Worm (Caenorhabditis elegans) whole organism, L2 larva: ENCODE measurements around the gene F10G7.10.

ENCODE experiments used
- F13H6.1 ChIP-seq: sonication (generic microtip); optimal IDR thresholded peaks from 2 replicates; lab custom pipeline; 2016; ENCODE audit warnings: missing genetic modification characterization, missing compliant biosample characterization
- R02D3.7 ChIP-seq: fragments of 150-350 bp; optimal IDR thresholded peaks from 2 replicates; lab custom pipeline; 2014; ENCODE audit warnings: missing biosample characterization, missing genetic modification characterization
- Y55F3AM.14 ChIP-seq: fragments of 200-800 bp; sonication (Bioruptor generic); optimal IDR thresholded peaks from 2 replicates; lab custom pipeline; 2018; ENCODE audit warnings: mild to moderate bottlenecking, missing genetic modification characterization, missing compliant biosample characterization
- ZK546.5 ChIP-seq: sonication (generic microtip); optimal IDR thresholded peaks from 2 replicates; lab custom pipeline; 2017; ENCODE audit warnings: missing biosample characterization, missing genetic modification characterization
- alr-1 ChIP-seq: fragments of 150-350 bp; optimal IDR thresholded peaks from 2 replicates; lab custom pipeline; 2014; ENCODE audit warnings: missing biosample characterization, missing genetic modification characterization
- aly-2 ChIP-seq: fragments of 150-350 bp; optimal IDR thresholded peaks from 2 replicates; lab custom pipeline; 2014; ENCODE audit warnings: missing biosample characterization, missing genetic modification characterization
- ama-1 ChIP-seq: fragments of 150-350 bp; optimal IDR thresholded peaks from 2 replicates; lab custom pipeline; 2018; ENCODE audit warnings: inconsistent platforms
- blmp-1 ChIP-seq: sonication (generic microtip); optimal IDR thresholded peaks from 2 replicates; lab custom pipeline; 2017; ENCODE audit warnings: missing genetic modification characterization, mild to moderate bottlenecking, missing compliant biosample characterization, antibody characterized with exemption, moderate library complexity; ENCODE audit not compliant: insufficient read depth
- ceh-16 ChIP-seq: fragments of 150-350 bp; optimal IDR thresholded peaks from 2 replicates; lab custom pipeline; 2014; ENCODE audit warnings: missing biosample characterization, missing genetic modification characterization
- ceh-82 ChIP-seq: fragments of 150-350 bp; optimal IDR thresholded peaks from 2 replicates; lab custom pipeline; 2014; ENCODE audit warnings: missing biosample characterization, missing genetic modification characterization
- egl-27 ChIP-seq: sonication (generic microtip); optimal IDR thresholded peaks from 3 replicates; lab custom pipeline; 2017; ENCODE audit warnings: missing biosample characterization, missing genetic modification reagents, missing genetic modification characterization
- elt-1 ChIP-seq: fragments of 150-350 bp; optimal IDR thresholded peaks from 2 replicates; lab custom pipeline; 2014; ENCODE audit warnings: missing biosample characterization, missing genetic modification characterization
- elt-3 ChIP-seq: sonication (generic microtip); optimal IDR thresholded peaks from 2 replicates; lab custom pipeline; 2017; ENCODE audit warnings: missing biosample characterization, missing genetic modification characterization
- fos-1 ChIP-seq: fragments of 150-350 bp; optimal IDR thresholded peaks from 2 replicates; lab custom pipeline; 2014; ENCODE audit warnings: missing biosample characterization, missing genetic modification characterization
- gmeb-1 ChIP-seq: fragments of 150-350 bp; optimal IDR thresholded peaks from 2 replicates; lab custom pipeline; 2014; ENCODE audit warnings: missing biosample characterization, missing genetic modification characterization
- lin-13 ChIP-seq: fragments of 150-350 bp; optimal IDR thresholded peaks from 2 replicates; lab custom pipeline; 2014; ENCODE audit warnings: missing biosample characterization, missing genetic modification reagents, missing genetic modification characterization
- lin-39 ChIP-seq: fragments of 150-350 bp; optimal IDR thresholded peaks from 2 replicates; lab custom pipeline; 2014; ENCODE audit warnings: missing biosample characterization, missing genetic modification reagents, missing genetic modification characterization
- lsy-2 ChIP-seq, 2 experiments: fragments of 150-350 bp in 1 of 2; sonication (generic microtip) in 1 of 2; optimal IDR thresholded peaks; 2 replicates each; lab custom pipeline; 2014 to 2017; ENCODE audit warnings: missing biosample characterization in 2 of 2, missing genetic modification characterization in 2 of 2
- mbf-1 ChIP-seq: sonication (generic microtip); optimal IDR thresholded peaks from 2 replicates; lab custom pipeline; 2017; ENCODE audit warnings: missing biosample characterization, missing genetic modification characterization
- mdl-1 ChIP-seq, 2 experiments: fragments of 150-350 bp in 1 of 2; sonication (generic microtip) in 1 of 2; optimal IDR thresholded peaks; 2 replicates each; lab custom pipeline; 2017; ENCODE audit warnings: missing biosample characterization in 2 of 2, missing genetic modification characterization in 2 of 2
- nhr-10 ChIP-seq: sonication (generic microtip); optimal IDR thresholded peaks from 2 replicates; lab custom pipeline; 2017; ENCODE audit warnings: missing biosample characterization, missing genetic modification characterization
- nhr-11 ChIP-seq: fragments of 150-350 bp; optimal IDR thresholded peaks from 2 replicates; lab custom pipeline; 2014; ENCODE audit warnings: missing biosample characterization, missing genetic modification characterization
- nhr-12 ChIP-seq: fragments of 150-350 bp; optimal IDR thresholded peaks from 2 replicates; lab custom pipeline; 2014; ENCODE audit warnings: missing biosample characterization, missing genetic modification characterization
- nhr-129 ChIP-seq: fragments of 150-350 bp; optimal IDR thresholded peaks from 2 replicates; lab custom pipeline; 2014; ENCODE audit warnings: missing biosample characterization, missing genetic modification characterization
- nhr-23 ChIP-seq: fragments of 150-350 bp; optimal IDR thresholded peaks from 2 replicates; lab custom pipeline; 2014; ENCODE audit warnings: missing biosample characterization, missing genetic modification reagents, missing genetic modification characterization
- nhr-237 ChIP-seq: fragments of 150-350 bp; optimal IDR thresholded peaks from 2 replicates; lab custom pipeline; 2014; ENCODE audit warnings: missing biosample characterization, missing genetic modification characterization
- nhr-6 ChIP-seq: fragments of 150-350 bp; optimal IDR thresholded peaks from 2 replicates; lab custom pipeline; 2014; ENCODE audit warnings: missing biosample characterization, missing genetic modification characterization
- peb-1 ChIP-seq: fragments of 150-350 bp; optimal IDR thresholded peaks from 2 replicates; lab custom pipeline; 2014; ENCODE audit warnings: missing biosample characterization, missing genetic modification characterization
- sem-4 ChIP-seq: fragments of 150-350 bp; optimal IDR thresholded peaks from 2 replicates; lab custom pipeline; 2014; ENCODE audit warnings: missing biosample characterization, missing genetic modification reagents, missing genetic modification characterization
- sma-9 ChIP-seq, 2 experiments: fragments of 150-350 bp in 1 of 2; sonication (generic microtip) in 1 of 2; optimal IDR thresholded peaks; 2 replicates each; lab custom pipeline; 2014 to 2016; ENCODE audit warnings: missing genetic modification characterization in 2 of 2, mild to moderate bottlenecking in 1 of 2, missing biosample characterization in 1 of 2, missing compliant biosample characterization in 1 of 2, missing genetic modification reagents in 1 of 2, moderate library complexity in 1 of 2
- unc-39 ChIP-seq: fragments of 150-350 bp; optimal IDR thresholded peaks from 2 replicates; lab custom pipeline; 2014; ENCODE audit warnings: missing biosample characterization, missing genetic modification characterization
- unc-55 ChIP-seq: fragments of 150-350 bp; sonication (generic microtip); optimal IDR thresholded peaks from 3 replicates; lab custom pipeline; 2014; ENCODE audit warnings: missing biosample characterization, missing genetic modification reagents, missing genetic modification characterization
- ztf-1 ChIP-seq: fragments of 200-800 bp; sonication (Bioruptor generic); conservative IDR thresholded peaks from 2 replicates; pipeline ENCODE4 v1.3.6; 2022; ENCODE audit warnings: missing genetic modification characterization, missing compliant biosample characterization

F10G7.10 gene

DNA sequence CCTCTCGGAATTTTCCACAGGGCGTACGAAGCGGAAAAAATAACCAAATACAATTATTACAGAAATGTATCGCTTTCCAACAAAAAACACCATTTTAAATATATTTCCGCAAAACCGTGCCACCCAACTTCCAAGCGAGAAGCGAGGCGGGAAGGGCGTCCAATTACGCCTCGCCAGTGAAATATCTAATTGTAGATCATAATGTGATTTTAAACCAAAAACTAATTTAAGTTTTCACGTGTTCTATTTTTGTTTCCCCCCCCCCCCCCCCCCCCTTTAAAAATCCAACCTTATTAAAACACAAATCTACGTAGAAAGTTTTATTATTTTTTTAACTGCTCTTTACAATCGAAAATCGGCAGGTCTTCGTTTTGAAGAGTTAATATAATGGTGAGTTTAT, 36.6 kb downstream of the F10G7.10 start, which contains the start of gene F10G7.12:
Gene F10G7.12 (plus strand): TSS at position 301 of the 400 bp plus-strand sequence.
- TF ChIP-seq ceh-82 (tag; lab: Kevin White, UChicago) (no peak), nhr-23 (tag; lab: Kevin White, UChicago) (no peak), blmp-1 (tag; lab: Kevin White, UChicago) (no peak), aly-2 (no peak), nhr-11 (tag; lab: Kevin White, UChicago) (no peak), ceh-16 (tag; lab: Kevin White, UChicago) (no peak), F13H6.1 (tag; lab: Kevin White, UChicago) (no peak), ZK546.5 (no peak), lin-39 (no peak), nhr-10 (tag; lab: Kevin White, UChicago) (no peak), unc-39 (tag; lab: Kevin White, UChicago) (no peak), nhr-6 (no peak), R02D3.7 (no peak), mdl-1 (tag; optimal IDR thresholded peaks at IDR 0.05; lab: Kevin White, UChicago) (no peak), gmeb-1 (no peak)
- TF ChIP-seq, all 48 proteins: peak for 0

DNA sequence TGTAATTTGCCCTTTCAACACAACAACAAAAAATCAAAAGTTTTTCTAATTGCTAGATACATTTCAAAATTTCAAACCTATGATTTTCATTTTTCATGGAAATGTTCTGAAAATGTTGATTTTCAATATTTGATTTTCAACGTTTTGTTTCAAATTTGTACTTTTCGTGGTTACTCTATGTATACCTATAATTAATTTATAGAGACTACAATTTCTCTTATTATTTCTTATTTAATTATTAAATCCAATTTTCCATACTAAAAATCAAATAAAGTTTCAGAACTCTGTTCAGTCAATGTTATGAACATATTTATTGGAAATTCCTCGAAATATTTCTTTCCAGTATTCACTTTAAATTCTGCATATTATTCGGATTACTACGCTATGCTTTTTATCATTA, 39.1 kb downstream of the F10G7.10 start, which contains the start of gene sre-39:
Gene sre-39 (plus strand): TSS at position 301 of the 400 bp plus-strand sequence.
- TF ChIP-seq peb-1 (no peak), fos-1 (tag; lab: Kevin White, UChicago) (no peak), nhr-237 (no peak), nhr-23 (tag; lab: Kevin White, UChicago) (no peak), nhr-129 (no peak), nhr-12 (tag; lab: Kevin White, UChicago) (no peak), elt-1 (tag; lab: Kevin White, UChicago) (no peak), unc-55 (GFP tag; lab: Kevin White, UChicago) (no peak), lsy-2 (tag; optimal IDR thresholded peaks at IDR 0.05; lab: Kevin White, UChicago) (no peak), mdl-1 (tag; optimal IDR thresholded peaks at IDR 0.05; lab: Kevin White, UChicago) (no peak), mbf-1 (tag; lab: Kevin White, UChicago) (no peak), aly-2 (no peak), ceh-16 (tag; lab: Kevin White, UChicago) (no peak), ztf-1 (GFP tag; lab: Robert Waterston, UW) (no peak)

ce11 chrII:4684852-4685251, 41.2 kb downstream of the F10G7.10 start:
- TF ChIP-seq elt-3 (tag; lab: Kevin White, UChicago) (no peak), sma-9 (GFP tag; optimal IDR thresholded peaks at IDR 0.05; lab: Kevin White, UChicago) (no peak), sma-9 (tag; optimal IDR thresholded peaks at IDR 0.05; lab: Kevin White, UChicago) (no peak)

ce11 chrII:4683693-4684092, 42.4 kb downstream of the F10G7.10 start, which contains the start of gene sre-40:
Gene sre-40, minus strand, starts transcription at chrII:4683793.
- no peak for TF ChIP-seq nhr-11 (tag; lab: Kevin White, UChicago)
- TF ChIP-seq elt-1 (tag; lab: Kevin White, UChicago) = no peak
- no peak for TF ChIP-seq peb-1
- TF ChIP-seq lin-39 = no peak
- TF ChIP-seq, all 48 proteins: peak for 0

DNA sequence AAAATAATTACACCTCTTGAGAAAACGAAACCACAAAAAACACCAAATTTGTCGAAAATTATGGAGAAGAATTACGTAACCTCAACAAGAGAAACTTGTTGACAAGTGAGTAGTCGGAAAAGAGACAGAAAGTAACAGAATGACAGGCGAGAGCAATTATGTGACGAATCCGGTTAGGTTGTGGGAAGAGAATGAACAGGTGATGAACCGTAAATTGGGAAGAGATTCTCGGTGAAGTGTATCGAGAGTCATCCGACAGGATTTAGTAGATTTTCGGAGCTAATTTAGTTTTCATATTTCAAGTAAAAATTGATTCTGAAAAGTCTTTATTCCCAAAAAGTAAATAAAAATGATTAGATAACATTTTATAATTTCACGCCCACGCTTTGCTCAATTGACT, 44.7 kb downstream of the F10G7.10 start, which contains the start of gene T05A7.7:
Gene T05A7.7 (minus strand): TSS at position 101 of the 400 bp plus-strand sequence.
- TF ChIP-seq ama-1 (no peak), peb-1 (no peak), elt-1 (tag; lab: Kevin White, UChicago) (no peak), fos-1 (tag; lab: Kevin White, UChicago) (no peak), sem-4 (tag; lab: Kevin White, UChicago) (no peak), egl-27 (tag; lab: Kevin White, UChicago) (no peak), alr-1 (no peak), ZK546.5 (no peak)

DNA sequence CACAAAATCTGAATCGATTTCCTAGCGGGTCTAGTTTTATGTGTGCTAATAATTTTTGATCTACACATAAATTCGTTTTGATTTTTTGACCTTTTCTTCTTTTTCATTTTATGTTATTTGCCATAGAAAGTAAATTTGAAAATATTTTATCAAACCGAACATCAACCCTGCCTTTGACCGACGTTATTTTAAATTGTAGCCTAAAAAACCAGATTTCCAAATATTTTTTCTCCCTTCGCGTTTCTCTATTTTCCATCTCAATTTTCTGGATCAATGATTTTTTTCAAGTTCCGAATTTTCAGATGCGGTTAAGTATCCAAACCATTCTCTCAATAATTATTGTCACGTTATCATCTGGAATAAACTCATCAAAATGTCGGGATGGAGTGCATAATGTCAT, 48.1 kb downstream of the F10G7.10 start, which contains the start of gene T05A7.1:
Gene T05A7.1 (plus strand): TSS at position 301 of the 400 bp plus-strand sequence.
- TF ChIP-seq Y55F3AM.14 (GFP tag; lab: Kevin White, UChicago) (no peak), sem-4 (tag; lab: Kevin White, UChicago) (no peak), lin-13 (GFP tag; lab: Kevin White, UChicago) (no peak), lin-39 (no peak), fos-1 (tag; lab: Kevin White, UChicago) (no peak)
- TF ChIP-seq, all 48 proteins: peak for 0
